Worm (Caenorhabditis elegans): Measurements from ENCODE around the gene shl-1.

shl-1 gene

DNA sequence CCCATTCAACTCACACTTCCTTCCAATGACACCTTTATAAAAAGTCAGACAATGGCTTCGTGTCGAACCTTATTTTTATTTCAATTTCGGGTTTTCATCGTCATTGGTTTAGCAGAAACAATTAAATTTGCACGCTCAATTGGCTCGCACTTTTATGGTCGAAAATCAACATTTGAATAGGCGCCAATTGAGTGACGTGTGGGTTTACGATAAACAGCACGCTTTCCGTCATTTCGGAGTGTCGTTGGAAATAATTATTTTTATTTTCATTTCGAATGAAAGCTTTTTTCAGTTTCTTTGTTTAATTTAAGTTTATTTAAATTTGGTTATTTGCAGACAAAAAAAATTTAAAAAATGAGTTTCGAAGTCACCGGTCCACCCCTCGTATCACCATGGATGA lies 31.3 kb upstream of the shl-1 start, which contains the start of gene exos-2:
Gene exos-2, plus strand, starts transcription at position 330 of the 400 bp plus-strand sequence.
- TF ChIP-seq ceh-13 (GFP tag; optimal IDR thresholded peaks at IDR 0.05) = no peak
- no peak for TF ChIP-seq pes-1 (GFP tag; IDR thresholded peaks at IDR 0.05)
- no peak for TF ChIP-seq hmbx-1 (tag; optimal IDR thresholded peaks at IDR 0.05)
- no peak for TF ChIP-seq B0310.2 (tag; optimal IDR thresholded peaks at IDR 0.05)
- no peak for TF ChIP-seq ceh-36 (tag; optimal IDR thresholded peaks at IDR 0.05)
- no peak for TF ChIP-seq sea-1 (GFP tag; conservative IDR thresholded peaks at IDR 0.05)
- no peak for TF ChIP-seq hmg-4 (GFP tag; optimal IDR thresholded peaks at IDR 0.05)
- no peak for TF ChIP-seq ets-7 (tag; optimal IDR thresholded peaks at IDR 0.05)
- TF ChIP-seq ama-1 (optimal IDR thresholded peaks at IDR 0.05) = no peak
- TF ChIP-seq F13C5.2 (tag; optimal IDR thresholded peaks at IDR 0.05) = no peak
- TF ChIP-seq tbx-11 (GFP tag; IDR thresholded peaks at IDR 0.05) = no peak
- TF ChIP-seq tbx-37 (GFP tag; conservative IDR thresholded peaks at IDR 0.05) = no peak
- TF ChIP-seq scrt-1 (GFP tag; IDR thresholded peaks at IDR 0.05) = no peak
- no peak for TF ChIP-seq flt-1 (GFP tag; IDR thresholded peaks at IDR 0.05)
- TF ChIP-seq hnd-1 (tag; optimal IDR thresholded peaks at IDR 0.05) = no peak
- TF ChIP-seq tra-4 (tag; optimal IDR thresholded peaks at IDR 0.05) = no peak
- no peak for TF ChIP-seq aly-1 (tag; optimal IDR thresholded peaks at IDR 0.05)

DNA sequence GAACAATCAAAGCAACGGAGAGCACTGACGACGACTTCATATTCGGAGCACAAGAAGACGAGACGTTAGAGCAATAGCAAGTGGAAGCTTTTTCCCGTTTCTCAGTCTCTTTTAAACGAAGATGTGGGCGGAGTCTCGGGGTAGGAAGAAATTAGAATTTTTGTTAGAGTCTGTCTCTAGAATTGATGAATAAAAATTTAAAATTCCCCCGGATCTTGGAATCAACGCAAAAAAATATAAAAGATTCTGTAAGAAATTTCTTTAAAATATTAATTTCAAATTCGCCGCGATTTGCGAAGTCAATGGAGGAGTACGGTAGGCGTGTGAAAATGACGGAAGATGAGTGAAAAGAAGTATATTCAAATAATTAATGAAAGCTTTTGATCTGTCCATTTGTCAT lies 29.6 kb upstream of the shl-1 start, which contains the start of gene nlp-71:
Gene nlp-71, minus strand, starts transcription at position 101 of the 400 bp plus-strand sequence.
- no peak for TF ChIP-seq F13C5.2 (tag; optimal IDR thresholded peaks at IDR 0.05)
- no peak for TF ChIP-seq hmbx-1 (tag; optimal IDR thresholded peaks at IDR 0.05)
- no peak for TF ChIP-seq ama-1 (optimal IDR thresholded peaks at IDR 0.05)
- no peak for TF ChIP-seq aly-1 (tag; optimal IDR thresholded peaks at IDR 0.05)
- no peak for TF ChIP-seq sea-1 (GFP tag; conservative IDR thresholded peaks at IDR 0.05)
- no peak for TF ChIP-seq pes-1 (GFP tag; IDR thresholded peaks at IDR 0.05)
- TF ChIP-seq ceh-36 (tag; optimal IDR thresholded peaks at IDR 0.05) = no peak
- TF ChIP-seq tbx-37 (GFP tag; conservative IDR thresholded peaks at IDR 0.05) = no peak
- no peak for TF ChIP-seq hnd-1 (tag; optimal IDR thresholded peaks at IDR 0.05)
- TF ChIP-seq ceh-13 (GFP tag; optimal IDR thresholded peaks at IDR 0.05) = no peak
- no peak for TF ChIP-seq ets-7 (tag; optimal IDR thresholded peaks at IDR 0.05)
- no peak for TF ChIP-seq flt-1 (GFP tag; IDR thresholded peaks at IDR 0.05)
- no peak for TF ChIP-seq scrt-1 (GFP tag; IDR thresholded peaks at IDR 0.05)
- TF ChIP-seq hmg-4 (GFP tag; optimal IDR thresholded peaks at IDR 0.05) = no peak
- TF ChIP-seq tra-4 (tag; optimal IDR thresholded peaks at IDR 0.05) = no peak
- no peak for TF ChIP-seq tbx-11 (GFP tag; IDR thresholded peaks at IDR 0.05)
- TF ChIP-seq B0310.2 (tag; optimal IDR thresholded peaks at IDR 0.05) = no peak

DNA sequence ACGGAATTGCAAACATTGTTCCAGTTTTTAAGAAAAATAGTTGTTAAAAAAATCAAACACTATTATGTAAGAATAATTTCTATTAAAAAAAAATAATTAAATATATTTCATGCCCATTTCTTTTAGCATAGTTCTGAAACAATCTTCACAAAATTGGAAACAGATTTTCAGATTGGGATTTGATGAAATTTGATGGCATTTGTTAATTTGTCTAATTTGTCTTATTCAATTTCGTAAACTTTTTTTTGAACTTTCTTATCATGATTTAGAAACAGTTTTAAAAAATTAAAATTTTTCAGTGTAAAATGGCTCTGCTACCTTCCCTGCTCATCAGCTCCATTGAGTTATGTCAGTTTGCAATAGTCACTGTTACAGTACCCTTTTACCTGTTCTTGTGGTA lies 21.0 kb upstream of the shl-1 start, which contains the start of gene srv-13:
Gene srv-13, plus strand, starts transcription at position 301 of the 400 bp plus-strand sequence.
- TF ChIP-seq aly-1 (tag; optimal IDR thresholded peaks at IDR 0.05) (no peak), ceh-13 (GFP tag; optimal IDR thresholded peaks at IDR 0.05) (no peak), F13C5.2 (tag; optimal IDR thresholded peaks at IDR 0.05) (no peak), ama-1 (optimal IDR thresholded peaks at IDR 0.05) (no peak)

DNA sequence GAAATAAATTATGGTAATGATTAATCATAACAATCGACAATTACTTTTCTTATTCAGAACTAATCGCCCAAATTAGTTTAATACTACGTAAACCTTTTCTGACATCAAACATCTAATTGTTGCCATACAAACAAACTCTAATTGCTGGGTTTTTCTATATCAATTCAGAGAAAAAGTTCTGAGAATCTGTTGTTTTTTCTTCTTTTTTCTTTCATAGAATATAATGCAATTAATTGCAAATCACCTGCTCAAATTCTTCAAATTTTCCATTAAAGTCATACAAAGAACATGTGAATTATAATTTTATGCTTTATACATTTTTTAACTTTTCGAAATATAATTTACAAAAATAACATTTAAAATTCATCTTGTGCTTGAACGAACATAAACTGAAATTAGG lies 19.5 kb upstream of the shl-1 start:
- no peak for TF ChIP-seq ceh-13 (GFP tag; optimal IDR thresholded peaks at IDR 0.05)
- no peak for TF ChIP-seq hnd-1 (tag; optimal IDR thresholded peaks at IDR 0.05)
- TF ChIP-seq ets-7 (tag; optimal IDR thresholded peaks at IDR 0.05) = no peak
- no peak for TF ChIP-seq pes-1 (GFP tag; IDR thresholded peaks at IDR 0.05)
- no peak for TF ChIP-seq hmbx-1 (tag; optimal IDR thresholded peaks at IDR 0.05)
- no peak for TF ChIP-seq tbx-11 (GFP tag; IDR thresholded peaks at IDR 0.05)
- no peak for TF ChIP-seq F13C5.2 (tag; optimal IDR thresholded peaks at IDR 0.05)
- TF ChIP-seq B0310.2 (tag; optimal IDR thresholded peaks at IDR 0.05) = no peak
- TF ChIP-seq ama-1 (optimal IDR thresholded peaks at IDR 0.05) = no peak
- no peak for TF ChIP-seq ceh-36 (tag; optimal IDR thresholded peaks at IDR 0.05)
- TF ChIP-seq sea-1 (GFP tag; conservative IDR thresholded peaks at IDR 0.05) = no peak
- TF ChIP-seq hmg-4 (GFP tag; optimal IDR thresholded peaks at IDR 0.05) = no peak
- no peak for TF ChIP-seq aly-1 (tag; optimal IDR thresholded peaks at IDR 0.05)
- TF ChIP-seq scrt-1 (GFP tag; IDR thresholded peaks at IDR 0.05) = no peak
- TF ChIP-seq tbx-37 (GFP tag; conservative IDR thresholded peaks at IDR 0.05) = no peak
- TF ChIP-seq tra-4 (tag; optimal IDR thresholded peaks at IDR 0.05) = no peak
- TF ChIP-seq flt-1 (GFP tag; IDR thresholded peaks at IDR 0.05) = no peak

DNA sequence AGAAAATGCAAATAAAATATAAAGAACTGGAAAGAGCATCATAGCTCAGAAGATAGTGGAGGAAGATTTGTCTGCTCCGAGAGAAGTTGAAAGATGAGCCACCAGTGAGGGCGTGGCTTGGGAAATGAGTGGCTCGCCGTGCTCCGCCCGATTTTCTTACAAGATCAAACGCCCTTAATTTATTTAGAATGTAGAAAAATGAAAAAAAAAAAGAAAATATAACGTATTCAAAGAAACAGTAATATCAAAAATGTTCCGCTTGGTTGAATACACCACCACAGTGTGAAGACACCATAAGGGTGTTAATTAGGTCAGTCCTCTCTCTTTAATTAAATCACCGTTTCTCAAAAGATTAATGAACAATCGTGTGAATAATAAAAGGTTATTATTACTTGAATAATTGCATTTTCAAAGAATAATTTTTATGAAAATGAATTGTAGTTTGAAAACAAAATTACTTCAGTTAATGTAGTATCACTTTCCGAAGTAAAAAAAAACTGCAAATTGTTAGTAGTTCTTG lies 18.6 kb upstream of the shl-1 start, which contains the start of gene sfrp-1:
Gene sfrp-1, minus strand, starts transcription at position 51 of the 520 bp plus-strand sequence.
- no peak for TF ChIP-seq ama-1 (optimal IDR thresholded peaks at IDR 0.05)
- TF ChIP-seq aly-1 (tag; optimal IDR thresholded peaks at IDR 0.05) = no peak
- no peak for TF ChIP-seq tra-4 (tag; optimal IDR thresholded peaks at IDR 0.05)

DNA sequence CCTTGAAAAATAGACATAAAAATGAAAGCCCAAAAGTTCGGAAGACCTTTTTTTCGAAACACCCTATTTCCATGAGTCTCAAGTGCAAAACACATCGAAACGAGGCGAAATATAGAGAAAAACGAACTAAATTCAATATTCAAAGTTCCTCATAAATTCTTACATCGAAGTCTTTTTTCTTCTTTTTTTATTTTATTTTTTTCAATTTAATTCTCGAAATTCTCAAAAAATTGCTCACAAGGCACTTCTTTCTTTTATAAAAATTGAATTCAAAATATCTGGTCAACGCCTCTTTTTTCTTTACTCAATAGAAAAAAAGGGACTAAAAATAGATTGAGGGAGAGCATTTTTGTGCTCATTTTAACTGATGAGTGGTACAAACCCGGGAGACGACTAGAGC lies 11.3 kb upstream of the shl-1 start:
- TF ChIP-seq scrt-1 (GFP tag; IDR thresholded peaks at IDR 0.05) (no peak), F13C5.2 (tag; optimal IDR thresholded peaks at IDR 0.05) (no peak), B0310.2 (tag; optimal IDR thresholded peaks at IDR 0.05) (no peak), flt-1 (GFP tag; IDR thresholded peaks at IDR 0.05) (no peak), tbx-11 (GFP tag; IDR thresholded peaks at IDR 0.05) (no peak), tra-4 (tag; optimal IDR thresholded peaks at IDR 0.05) (no peak), tbx-37 (GFP tag; conservative IDR thresholded peaks at IDR 0.05) (no peak), sea-1 (GFP tag; conservative IDR thresholded peaks at IDR 0.05) (no peak), ceh-13 (GFP tag; optimal IDR thresholded peaks at IDR 0.05) (no peak), hnd-1 (tag; optimal IDR thresholded peaks at IDR 0.05) (no peak), hmg-4 (GFP tag; optimal IDR thresholded peaks at IDR 0.05) (no peak)

DNA sequence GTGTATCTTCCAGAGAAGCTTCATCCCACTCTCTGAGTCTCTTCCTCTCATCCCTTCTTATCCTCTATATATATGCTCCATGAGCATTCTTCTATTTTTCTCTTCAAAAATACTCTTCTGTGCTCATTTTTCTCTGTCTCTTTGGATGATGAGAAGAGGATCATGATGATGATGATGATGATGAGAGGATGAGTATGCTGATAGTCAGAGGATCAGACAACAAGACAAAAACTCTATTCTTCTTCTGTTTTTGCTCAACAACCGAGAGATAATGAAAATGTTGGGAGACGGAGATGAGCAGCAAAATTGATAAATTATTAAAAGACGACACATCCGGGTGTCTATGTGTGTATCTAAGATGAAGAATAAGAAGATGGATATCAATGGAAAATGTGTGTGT lies 9.5 kb upstream of the shl-1 start:
- no peak for TF ChIP-seq hnd-1 (tag; optimal IDR thresholded peaks at IDR 0.05)
- no peak for TF ChIP-seq tra-4 (tag; optimal IDR thresholded peaks at IDR 0.05)
- no peak for TF ChIP-seq sea-1 (GFP tag; conservative IDR thresholded peaks at IDR 0.05)
- no peak for TF ChIP-seq B0310.2 (tag; optimal IDR thresholded peaks at IDR 0.05)
- no peak for TF ChIP-seq aly-1 (tag; optimal IDR thresholded peaks at IDR 0.05)
- TF ChIP-seq scrt-1 (GFP tag; IDR thresholded peaks at IDR 0.05) = no peak
- TF ChIP-seq ets-7 (tag; optimal IDR thresholded peaks at IDR 0.05) = no peak
- TF ChIP-seq tbx-37 (GFP tag; conservative IDR thresholded peaks at IDR 0.05) = no peak
- no peak for TF ChIP-seq ceh-36 (tag; optimal IDR thresholded peaks at IDR 0.05)
- no peak for TF ChIP-seq hmg-4 (GFP tag; optimal IDR thresholded peaks at IDR 0.05)
- no peak for TF ChIP-seq hmbx-1 (tag; optimal IDR thresholded peaks at IDR 0.05)
- no peak for TF ChIP-seq F13C5.2 (tag; optimal IDR thresholded peaks at IDR 0.05)
- TF ChIP-seq pes-1 (GFP tag; IDR thresholded peaks at IDR 0.05) = no peak
- TF ChIP-seq flt-1 (GFP tag; IDR thresholded peaks at IDR 0.05) = no peak
- no peak for TF ChIP-seq ceh-13 (GFP tag; optimal IDR thresholded peaks at IDR 0.05)
- no peak for TF ChIP-seq tbx-11 (GFP tag; IDR thresholded peaks at IDR 0.05)
